Fruit fly (Drosophila melanogaster) whole organism, embryonic: ENCODE measurements around the gene PolD2.
A peak's percentile ranks its signal among the peaks of the same experiment; 100 is the strongest.

Source experiments
- Atf-2 ChIP-seq: fragments of 200-800 bp; sonication (Bioruptor generic); optimal IDR thresholded peaks from 2 replicates; lab custom pipeline; 2016; ENCODE audit warnings: missing biosample characterization, missing genetic modification characterization
- Atf6 ChIP-seq: fragments of 200-800 bp; sonication (Bioruptor generic); IDR thresholded peaks from 2 replicates; pipeline ENCODE4 v1.3.6; 2022; ENCODE audit warnings: missing biosample characterization, missing genetic modification characterization
- CG10543 ChIP-seq: fragments of 200-800 bp; sonication (Bioruptor generic); optimal IDR thresholded peaks from 3 replicates; lab custom pipeline; 2017; ENCODE audit warnings: missing biosample characterization, mild to moderate bottlenecking, missing genetic modification characterization, moderate library complexity
- CG11085 ChIP-seq: fragments of 200-800 bp; sonication (Bioruptor generic); IDR thresholded peaks from 2 replicates; pipeline ENCODE4 v1.3.6; 2022; ENCODE audit warnings: missing biosample characterization, missing genetic modification characterization
- CG12071 ChIP-seq: fragments of 200-800 bp; sonication (Bioruptor generic); optimal IDR thresholded peaks from 3 replicates; lab custom pipeline; 2018; ENCODE audit warnings: missing biosample characterization, mild to moderate bottlenecking, missing genetic modification characterization
- CG12219 ChIP-seq: fragments of 200-800 bp; sonication (Bioruptor generic); optimal IDR thresholded peaks from 3 replicates; lab custom pipeline; 2018; ENCODE audit warnings: missing biosample characterization, mild to moderate bottlenecking, missing genetic modification characterization
- CG15011 ChIP-seq: fragments of 200-800 bp; sonication (Bioruptor generic); optimal IDR thresholded peaks from 3 replicates; lab custom pipeline; 2018; ENCODE audit warnings: missing biosample characterization, mild to moderate bottlenecking, missing genetic modification characterization
- CG16813 ChIP-seq: fragments of 200-800 bp; sonication (Bioruptor generic); IDR thresholded peaks from 3 replicates; pipeline ENCODE4 v1.3.6; 2022; ENCODE audit warnings: missing biosample characterization, missing genetic modification characterization; ENCODE audit not compliant: partially characterized antibody
- CG3065 ChIP-seq: fragments of 200-800 bp; sonication (Bioruptor generic); optimal IDR thresholded peaks from 2 replicates; lab custom pipeline; 2016; ENCODE audit warnings: missing biosample characterization, missing genetic modification characterization
- CG33557 ChIP-seq: fragments of 200-800 bp; sonication (Bioruptor generic); optimal IDR thresholded peaks from 2 replicates; lab custom pipeline; 2019; ENCODE audit warnings: missing biosample characterization, mild to moderate bottlenecking, missing genetic modification characterization, moderate library complexity
- CG34224 ChIP-seq: fragments of 200-800 bp; sonication (Bioruptor generic); IDR thresholded peaks from 3 replicates; pipeline ENCODE4 v1.3.6; 2022; ENCODE audit warnings: missing biosample characterization, missing genetic modification characterization; ENCODE audit not compliant: partially characterized antibody
- CG3838 ChIP-seq: fragments of 200-800 bp; sonication (Bioruptor generic); optimal IDR thresholded peaks from 3 replicates; lab custom pipeline; 2016; ENCODE audit warnings: missing biosample characterization, missing genetic modification characterization
- CG7357 ChIP-seq: fragments of 200-800 bp; sonication (Bioruptor generic); IDR thresholded peaks from 3 replicates; pipeline ENCODE4 v1.3.6; 2022; ENCODE audit warnings: missing biosample characterization, missing genetic modification characterization
- CG9797 ChIP-seq: fragments of 200-800 bp; sonication (Bioruptor generic); optimal IDR thresholded peaks from 3 replicates; lab custom pipeline; 2018; ENCODE audit warnings: missing biosample characterization, mild to moderate bottlenecking, missing genetic modification characterization
- Chrac-16 ChIP-seq: fragments of 200-800 bp; sonication (Bioruptor generic); optimal IDR thresholded peaks from 3 replicates; lab custom pipeline; 2016; ENCODE audit warnings: missing biosample characterization, missing genetic modification characterization
- Deaf1 ChIP-seq: fragments of 200-800 bp; optimal IDR thresholded peaks from 3 replicates; lab custom pipeline; 2019; ENCODE audit warnings: missing biosample characterization, mild to moderate bottlenecking, missing genetic modification characterization, moderate library complexity
- Dll ChIP-seq: fragments of 200-800 bp; sonication (Bioruptor generic); IDR thresholded peaks from 4 replicates; pipeline ENCODE4 v1.3.6; 2022; ENCODE audit warnings: missing biosample characterization, missing genetic modification characterization; ENCODE audit not compliant: partially characterized antibody
- Doc3 ChIP-seq: fragments of 200-800 bp; sonication (Bioruptor generic); IDR thresholded peaks from 3 replicates; pipeline ENCODE4 v1.3.6; 2022; ENCODE audit warnings: missing biosample characterization, missing genetic modification characterization; ENCODE audit not compliant: partially characterized antibody
- Dref ChIP-seq: fragments of 200-800 bp; sonication (Bioruptor generic); IDR thresholded peaks from 2 replicates; pipeline ENCODE4 v1.3.6; 2022; ENCODE audit warnings: missing biosample characterization, missing genetic modification characterization
- HLH4C ChIP-seq: fragments of 200-800 bp; sonication (Bioruptor generic); IDR thresholded peaks from 3 replicates; pipeline ENCODE4 v1.3.6; 2022; ENCODE audit warnings: missing biosample characterization, missing genetic modification characterization; ENCODE audit not compliant: partially characterized antibody
- Hr39 ChIP-seq: fragments of >200 bp; optimal IDR thresholded peaks from 2 replicates; lab custom pipeline; 2017
- MESR4 ChIP-seq: fragments of 200-800 bp; sonication (Bioruptor generic); optimal IDR thresholded peaks from 2 replicates; lab custom pipeline; 2018; ENCODE audit warnings: missing biosample characterization, mild to moderate bottlenecking, missing genetic modification characterization, moderate library complexity
- Ravus ChIP-seq: fragments of 200-800 bp; sonication (Bioruptor generic); IDR thresholded peaks from 2 replicates; pipeline ENCODE4 v1.3.6; 2022; ENCODE audit warnings: missing biosample characterization, missing genetic modification characterization
- TFAM ChIP-seq: fragments of 200-800 bp; sonication (Bioruptor generic); optimal IDR thresholded peaks from 2 replicates; lab custom pipeline; 2017; ENCODE audit warnings: missing biosample characterization, missing genetic modification characterization, inconsistent platforms
- Trl ChIP-seq, 3 experiments: fragments of >200 bp in 2 of 3; fragments of 200-800 bp in 1 of 3; sonication (Bioruptor generic) in 1 of 3; optimal IDR thresholded peaks; 2 replicates in 1 of 3; 3 replicates in 2 of 3; lab custom pipeline; 2016 to 2017; ENCODE audit warnings: missing biosample characterization in 1 of 3, missing genetic modification characterization in 1 of 3
- Usf ChIP-seq: fragments of 200-800 bp; sonication (Bioruptor generic); optimal IDR thresholded peaks from 2 replicates; lab custom pipeline; 2017; ENCODE audit warnings: missing genotype, missing biosample characterization, missing genetic modification characterization
- Xbp1 ChIP-seq: fragments of 200-800 bp; sonication (Bioruptor generic); optimal IDR thresholded peaks from 3 replicates; lab custom pipeline; 2016; ENCODE audit warnings: missing biosample characterization, mild to moderate bottlenecking, missing genetic modification characterization
- amos ChIP-seq: fragments of 200-800 bp; sonication (Bioruptor generic); IDR thresholded peaks from 2 replicates; pipeline ENCODE4 v1.3.6; 2022; ENCODE audit warnings: missing biosample characterization, missing genetic modification characterization; ENCODE audit not compliant: partially characterized antibody
- br ChIP-seq: fragments of >200 bp; optimal IDR thresholded peaks from 2 replicates; lab custom pipeline; 2017
- chif ChIP-seq, 2 experiments: fragments of 200-800 bp; sonication (Bioruptor generic); optimal IDR thresholded peaks; 3 replicates each; lab custom pipeline; 2016; ENCODE audit warnings: missing biosample characterization in 2 of 2, missing genetic modification characterization in 2 of 2
- chinmo ChIP-seq: fragments of 200-800 bp; sonication (Bioruptor generic); IDR thresholded peaks from 4 replicates; pipeline ENCODE4 v1.3.6; 2022; ENCODE audit warnings: missing biosample characterization, missing genetic modification characterization; ENCODE audit not compliant: partially characterized antibody
- croc ChIP-seq: fragments of 200-800 bp; sonication (Bioruptor generic); conservative IDR thresholded peaks from 3 replicates; pipeline ENCODE4 v1.3.6; 2022; ENCODE audit warnings: missing biosample characterization, missing genetic modification characterization
- crp ChIP-seq, 2 experiments: fragments of 200-800 bp; sonication (Bioruptor generic); optimal IDR thresholded peaks; 2 replicates in 1 of 2; 3 replicates in 1 of 2; lab custom pipeline; 2017; ENCODE audit warnings: missing biosample characterization in 2 of 2, missing genetic modification characterization in 2 of 2, mild to moderate bottlenecking in 1 of 2, moderate library complexity in 1 of 2
- dmrt11E ChIP-seq: fragments of 200-800 bp; sonication (Bioruptor generic); optimal IDR thresholded peaks from 3 replicates; lab custom pipeline; 2018; ENCODE audit warnings: missing biosample characterization, mild to moderate bottlenecking, missing genetic modification characterization, moderate library complexity
- exex ChIP-seq: fragments of 200-800 bp; sonication (Bioruptor generic); optimal IDR thresholded peaks from 4 replicates; lab custom pipeline; 2018; ENCODE audit warnings: missing biosample characterization, mild to moderate bottlenecking, missing genetic modification characterization, moderate library complexity
- fd64A ChIP-seq: fragments of 200-800 bp; sonication (Bioruptor generic); optimal IDR thresholded peaks from 3 replicates; lab custom pipeline; 2018; ENCODE audit warnings: missing biosample characterization, mild to moderate bottlenecking, missing genetic modification characterization
- ftz-f1 ChIP-seq: fragments of 200-800 bp; sonication (Bioruptor generic); optimal IDR thresholded peaks from 2 replicates; lab custom pipeline; 2016; ENCODE audit warnings: missing biosample characterization, missing genetic modification characterization
- hbn ChIP-seq: fragments of 200-800 bp; sonication (Bioruptor generic); IDR thresholded peaks from 2 replicates; pipeline ENCODE4 v1.3.6; 2022; ENCODE audit warnings: missing biosample characterization, missing genetic modification characterization; ENCODE audit not compliant: partially characterized antibody
- insv ChIP-seq, 2 experiments: fragments of 200-800 bp; sonication (Bioruptor generic); optimal IDR thresholded peaks; 3 replicates each; lab custom pipeline; 2016 to 2018; ENCODE audit warnings: missing biosample characterization in 2 of 2, missing genetic modification characterization in 2 of 2
- klu ChIP-seq: fragments of 200-800 bp; sonication (Bioruptor generic); IDR thresholded peaks from 2 replicates; pipeline ENCODE4 v1.3.6; 2022; ENCODE audit warnings: missing biosample characterization, missing genetic modification characterization
- pzg ChIP-seq: fragments of 200-800 bp; sonication (Bioruptor generic); optimal IDR thresholded peaks from 3 replicates; lab custom pipeline; 2018; ENCODE audit warnings: missing biosample characterization, mild to moderate bottlenecking, missing genetic modification characterization, moderate library complexity
- ranshi ChIP-seq: fragments of 200-800 bp; sonication (Bioruptor generic); IDR thresholded peaks from 2 replicates; pipeline ENCODE4 v1.3.6; 2022; ENCODE audit warnings: missing biosample characterization, missing genetic modification characterization
- ro ChIP-seq: fragments of 200-800 bp; sonication (Bioruptor generic); IDR thresholded peaks from 2 replicates; pipeline ENCODE4 v1.3.6; 2022; ENCODE audit warnings: missing biosample characterization, missing genetic modification characterization
- salm ChIP-seq: fragments of 200-800 bp; sonication (Bioruptor generic); optimal IDR thresholded peaks from 2 replicates; lab custom pipeline; 2018; ENCODE audit warnings: missing biosample characterization, mild to moderate bottlenecking, missing genetic modification characterization
- sna ChIP-seq: fragments of 200-800 bp; sonication (Bioruptor generic); IDR thresholded peaks from 2 replicates; pipeline ENCODE4 v1.3.6; 2022; ENCODE audit warnings: missing biosample characterization, missing genetic modification characterization; ENCODE audit not compliant: partially characterized antibody
- sqz ChIP-seq: fragments of 200-800 bp; sonication (Bioruptor generic); optimal IDR thresholded peaks from 3 replicates; lab custom pipeline; 2018; ENCODE audit warnings: missing biosample characterization, mild to moderate bottlenecking, missing genetic modification characterization
- tin ChIP-seq: fragments of 200-800 bp; sonication (Bioruptor generic); optimal IDR thresholded peaks from 3 replicates; lab custom pipeline; 2016; ENCODE audit warnings: missing biosample characterization, missing genetic modification characterization
- twi ChIP-seq: fragments of 200-800 bp; optimal IDR thresholded peaks from 2 replicates; lab custom pipeline; 2019; ENCODE audit warnings: missing biosample characterization, mild to moderate bottlenecking, missing genetic modification characterization, moderate library complexity
- vfl ChIP-seq: fragments of 200-800 bp; sonication (Bioruptor generic); optimal IDR thresholded peaks from 2 replicates; lab custom pipeline; 2016; ENCODE audit warnings: missing biosample characterization, missing genetic modification characterization
- zfh1 ChIP-seq: fragments of 200-800 bp; sonication (Bioruptor generic); IDR thresholded peaks from 3 replicates; pipeline ENCODE4 v1.3.6; 2022; ENCODE audit warnings: missing biosample characterization, missing genetic modification characterization

Gene PolD2

dm6 chr3L:1756143-1756542, 19.3 kb upstream of the PolD2 start, which contains the start of gene CG8001 (continued):
- TF ChIP-seq HLH4C (GFP tag; lab: Robert Waterston, UW) (peak; percentile 61), MESR4 (peak; percentile 6), Xbp1 (GFP tag; lab: Kevin White, UChicago) (no peak), Ravus (GFP tag; lab: Robert Waterston, UW) (no peak), sna (GFP tag; lab: Robert Waterston, UW) (peak; percentile 41; the same call in 1 of the 2 replicates), CG7357 (GFP tag; lab: Robert Waterston, UW) (no peak), CG3838 (GFP tag; lab: Kevin White, UChicago) (no peak), amos (GFP tag; lab: Robert Waterston, UW) (peak; percentile 64; the same call in 1 of the 2 replicates), Atf-2 (GFP tag; lab: Kevin White, UChicago) (no peak), croc (GFP tag; lab: Robert Waterston, UW) (no peak), salm (no peak), CG11085 (no peak), Trl (optimal IDR thresholded peaks at IDR 0.05; lab: Kevin White, UChicago) (no peak), Trl (GFP tag; optimal IDR thresholded peaks at IDR 0.05; lab: Kevin White, UChicago) (no peak), br (lab: Kevin White, UChicago) (no peak), Hr39 (lab: Kevin White, UChicago) (no peak), crp (GFP tag; optimal IDR thresholded peaks at IDR 0.05; lab: Kevin White, UChicago) (no peak), Dref (GFP tag; lab: Robert Waterston, UW) (peak; percentile 76), chif (GFP tag; optimal IDR thresholded peaks at IDR 0.05; lab: Kevin White, UChicago) (no peak), exex (tag; lab: Kevin White, UChicago) (no peak), chinmo (GFP tag; lab: Robert Waterston, UW) (no peak), Atf6 (GFP tag; lab: Robert Waterston, UW) (no peak), fd64A (no peak), klu (GFP tag; lab: Robert Waterston, UW) (no peak), Doc3 (GFP tag; lab: Robert Waterston, UW) (peak; percentile 46; the same call in 1 of the 3 replicates), CG15011 (GFP tag; lab: Kevin White, UChicago) (no peak), CG12071 (GFP tag; lab: Kevin White, UChicago) (no peak), Usf (GFP tag; lab: Kevin White, UChicago) (no peak), TFAM (no peak), sqz (GFP tag; lab: Kevin White, UChicago) (no peak), CG33557 (no peak), CG10543 (GFP tag; lab: Kevin White, UChicago) (no peak), CG12219 (GFP tag; lab: Kevin White, UChicago) (no peak), CG3065 (no peak), ranshi (GFP tag; lab: Robert Waterston, UW) (no peak), tin (GFP tag; lab: Kevin White, UChicago) (no peak), Deaf1 (tag; lab: Kevin White, UChicago) (no peak), Chrac-16 (GFP tag; lab: Kevin White, UChicago) (no peak), CG34224 (GFP tag; lab: Robert Waterston, UW) (peak; percentile 56; the same call in 2 of the 3 replicates), twi (tag; lab: Kevin White, UChicago) (no peak), zfh1 (GFP tag; lab: Robert Waterston, UW) (no peak), dmrt11E (tag; lab: Kevin White, UChicago) (no peak), pzg (GFP tag; lab: Kevin White, UChicago) (peak; percentile 45), insv (GFP tag; optimal IDR thresholded peaks at IDR 0.05; lab: Kevin White, UChicago) (no peak), hbn (GFP tag; lab: Robert Waterston, UW) (peak; percentile 66), CG16813 (0 out of 3 replicates have a peak, but pooled peaks have one; percentile 33), CG9797 (GFP tag; lab: Kevin White, UChicago) (no peak), Dll (GFP tag; lab: Robert Waterston, UW) (peak; percentile 61; the same call in 3 of the 4 replicates), vfl (no peak), ftz-f1 (GFP tag; lab: Kevin White, UChicago) (no peak), ro (GFP tag; lab: Robert Waterston, UW) (no peak)
